Worm (Caenorhabditis elegans) whole organism, young adult: Measurements from ENCODE around the gene crm-1.

ENCODE experiments used
- B0019.2 ChIP-seq: fragments of 200-800 bp; sonication (Bioruptor generic); conservative IDR thresholded peaks from 2 replicates; pipeline ENCODE4 v1.3.6; 2022; ENCODE audit warnings: missing genetic modification reagents, missing genetic modification characterization, missing compliant biosample characterization
- B0336.3 ChIP-seq: fragments of 200-800 bp; sonication (Bioruptor generic); IDR thresholded peaks from 2 replicates; pipeline ENCODE4 v1.3.6; 2022; ENCODE audit warnings: missing genetic modification characterization, missing compliant biosample characterization
- C06A6.2 ChIP-seq: fragments of 200-800 bp; sonication (Bioruptor generic); conservative IDR thresholded peaks from 2 replicates; pipeline ENCODE4 v1.3.6; 2022; ENCODE audit warnings: missing genetic modification characterization, missing compliant biosample characterization
- C17E4.6 ChIP-seq: fragments of 200-800 bp; sonication (Bioruptor generic); IDR thresholded peaks from 2 replicates; pipeline ENCODE4 v1.3.6; 2022; ENCODE audit warnings: missing genetic modification reagents, missing genetic modification characterization, missing compliant biosample characterization
- D2030.7 ChIP-seq: fragments of 200-800 bp; sonication (Bioruptor generic); IDR thresholded peaks from 2 replicates; pipeline ENCODE4 v1.3.6; 2022; ENCODE audit warnings: missing genetic modification reagents, missing genetic modification characterization, missing compliant biosample characterization
- F23B12.7 ChIP-seq: sonication (generic microtip); optimal IDR thresholded peaks from 2 replicates; lab custom pipeline; 2017; ENCODE audit warnings: missing genetic modification characterization, mild to moderate bottlenecking, missing compliant biosample characterization, antibody characterized with exemption, moderate library complexity; ENCODE audit not compliant: insufficient read depth
- F37B4.10 ChIP-seq: fragments of 200-800 bp; sonication (Bioruptor generic); IDR thresholded peaks from 2 replicates; pipeline ENCODE4 v1.3.6; 2022; ENCODE audit warnings: missing genetic modification characterization, missing compliant biosample characterization
- F39B2.1 ChIP-seq: fragments of 200-800 bp; sonication (Bioruptor generic); IDR thresholded peaks from 2 replicates; pipeline ENCODE4 v1.3.6; 2022; ENCODE audit warnings: missing genetic modification reagents, missing genetic modification characterization, missing compliant biosample characterization
- F55B11.4 ChIP-seq: sonication (generic microtip); optimal IDR thresholded peaks from 2 replicates; lab custom pipeline; 2016; ENCODE audit warnings: missing compliant biosample characterization, missing genetic modification characterization, borderline replicate concordance; ENCODE audit not compliant: insufficient read depth
- F57C9.4 ChIP-seq: sonication (generic microtip); optimal IDR thresholded peaks from 2 replicates; lab custom pipeline; 2017; ENCODE audit warnings: mild to moderate bottlenecking, missing genetic modification characterization, missing compliant biosample characterization
- K12H6.12 ChIP-seq: fragments of 200-800 bp; sonication (Bioruptor generic); optimal IDR thresholded peaks from 2 replicates; lab custom pipeline; 2018; ENCODE audit warnings: mild to moderate bottlenecking, missing genetic modification characterization, missing compliant biosample characterization
- Y56A3A.18 ChIP-seq: fragments of 200-800 bp; sonication (Bioruptor generic); IDR thresholded peaks from 2 replicates; pipeline ENCODE4 v1.3.6; 2022; ENCODE audit warnings: missing genetic modification reagents, missing genetic modification characterization, missing compliant biosample characterization
- athp-1 ChIP-seq: sonication (generic microtip); optimal IDR thresholded peaks from 2 replicates; lab custom pipeline; 2017; ENCODE audit warnings: mild to moderate bottlenecking, missing genetic modification characterization, missing compliant biosample characterization
- attf-3 ChIP-seq: fragments of 200-800 bp; sonication (Bioruptor generic); conservative IDR thresholded peaks from 2 replicates; pipeline ENCODE4 v1.3.6; 2022; ENCODE audit warnings: missing genetic modification reagents, missing genetic modification characterization, missing compliant biosample characterization
- bed-1 ChIP-seq: fragments of 200-800 bp; sonication (Bioruptor generic); IDR thresholded peaks from 2 replicates; pipeline ENCODE4 v1.3.6; 2022; ENCODE audit warnings: missing genetic modification reagents, missing genetic modification characterization, missing compliant biosample characterization
- bed-2 ChIP-seq: fragments of 200-800 bp; sonication (Bioruptor generic); IDR thresholded peaks from 2 replicates; pipeline ENCODE4 v1.3.6; 2022; ENCODE audit warnings: missing genetic modification reagents, missing genetic modification characterization, missing compliant biosample characterization
- ccch-3 ChIP-seq: fragments of 200-800 bp; sonication (Bioruptor generic); optimal IDR thresholded peaks from 2 replicates; lab custom pipeline; 2018; ENCODE audit warnings: mild to moderate bottlenecking, missing genetic modification characterization, missing compliant biosample characterization
- ceh-40 ChIP-seq: fragments of 200-800 bp; sonication (Bioruptor generic); IDR thresholded peaks from 2 replicates; pipeline ENCODE4 v1.3.6; 2022; ENCODE audit warnings: missing genetic modification characterization, missing compliant biosample characterization
- chd-7 ChIP-seq: sonication (generic microtip); optimal IDR thresholded peaks from 2 replicates; lab custom pipeline; 2016; ENCODE audit warnings: mild to moderate bottlenecking, missing genetic modification characterization, moderate library complexity, missing compliant biosample characterization
- dox-1 ChIP-seq: fragments of 200-800 bp; sonication (Bioruptor generic); IDR thresholded peaks from 2 replicates; pipeline ENCODE4 v1.3.6; 2022; ENCODE audit warnings: missing genetic modification reagents, missing genetic modification characterization, missing compliant biosample characterization
- efl-1 ChIP-seq: fragments of 150-350 bp; optimal IDR thresholded peaks from 2 replicates; lab custom pipeline; 2014; ENCODE audit warnings: missing biosample characterization, missing genetic modification reagents, missing genetic modification characterization
- egl-18 ChIP-seq: fragments of 200-800 bp; sonication (Bioruptor generic); IDR thresholded peaks from 2 replicates; pipeline ENCODE4 v1.3.6; 2022; ENCODE audit warnings: missing genetic modification reagents, missing genetic modification characterization, missing compliant biosample characterization
- ekl-4 ChIP-seq: fragments of 200-800 bp; sonication (Bioruptor generic); IDR thresholded peaks from 2 replicates; pipeline ENCODE4 v1.3.6; 2022; ENCODE audit warnings: missing genetic modification reagents, missing genetic modification characterization, missing compliant biosample characterization
- him-1 ChIP-seq: sonication (generic microtip); optimal IDR thresholded peaks from 2 replicates; lab custom pipeline; 2016; ENCODE audit warnings: missing genotype, missing genetic modification reagents, missing genetic modification characterization, missing compliant biosample characterization
- hlh-12 ChIP-seq: sonication (generic microtip); optimal IDR thresholded peaks from 2 replicates; lab custom pipeline; 2016; ENCODE audit warnings: missing genetic modification characterization, missing compliant biosample characterization
- hlh-26 ChIP-seq: fragments of 200-800 bp; sonication (Bioruptor generic); conservative IDR thresholded peaks from 2 replicates; pipeline ENCODE4 v1.3.6; 2022; ENCODE audit warnings: missing genetic modification reagents, missing genetic modification characterization, missing compliant biosample characterization
- hmg-20 ChIP-seq: fragments of 200-800 bp; sonication (Bioruptor generic); IDR thresholded peaks from 2 replicates; pipeline ENCODE4 v1.3.6; 2022; ENCODE audit warnings: missing genetic modification reagents, missing genetic modification characterization, missing compliant biosample characterization
- hsf-1 ChIP-seq: fragments of 200-800 bp; sonication (Bioruptor generic); IDR thresholded peaks from 2 replicates; pipeline ENCODE4 v1.3.6; 2022; ENCODE audit warnings: missing genetic modification reagents, missing genetic modification characterization, missing compliant biosample characterization
- lag-1 ChIP-seq: fragments of 200-800 bp; sonication (Bioruptor generic); IDR thresholded peaks from 2 replicates; pipeline ENCODE4 v1.3.6; 2022; ENCODE audit warnings: missing genetic modification reagents, missing genetic modification characterization, missing compliant biosample characterization
- let-526 ChIP-seq: fragments of 200-800 bp; sonication (Bioruptor generic); IDR thresholded peaks from 2 replicates; pipeline ENCODE4 v1.3.6; 2022; ENCODE audit warnings: missing genetic modification reagents, missing genetic modification characterization, missing compliant biosample characterization
- lin-54 ChIP-seq: fragments of 200-800 bp; sonication (Bioruptor generic); optimal IDR thresholded peaks from 2 replicates; lab custom pipeline; 2018; ENCODE audit warnings: mild to moderate bottlenecking, missing genetic modification characterization, missing compliant biosample characterization
- madf-6 ChIP-seq: fragments of 200-800 bp; sonication (Bioruptor generic); IDR thresholded peaks from 2 replicates; pipeline ENCODE4 v1.3.6; 2022; ENCODE audit warnings: missing genetic modification reagents, missing genetic modification characterization, missing compliant biosample characterization
- mes-4 ChIP-seq: sonication (generic microtip); optimal IDR thresholded peaks from 2 replicates; lab custom pipeline; 2016; ENCODE audit warnings: missing genotype, missing genetic modification characterization, missing compliant biosample characterization
- nhr-120 ChIP-seq: fragments of 200-800 bp; sonication (Bioruptor generic); IDR thresholded peaks from 2 replicates; pipeline ENCODE4 v1.3.6; 2022; ENCODE audit warnings: missing genetic modification characterization, missing compliant biosample characterization
- rpc-1 ChIP-seq, 2 experiments: fragments of 150-350 bp in 1 of 2; sonication (generic microtip) in 1 of 2; optimal IDR thresholded peaks; 2 replicates each; lab custom pipeline; 2014 to 2018; ENCODE audit warnings: missing biosample characterization in 1 of 2, missing genetic modification characterization in 1 of 2, missing genetic modification reagents in 1 of 2, missing genotype in 1 of 2
- sdz-38 ChIP-seq: sonication (generic microtip); optimal IDR thresholded peaks from 2 replicates; lab custom pipeline; 2016; ENCODE audit warnings: missing genotype, missing genetic modification characterization, missing compliant biosample characterization
- sea-2 ChIP-seq: fragments of 200-800 bp; sonication (Bioruptor generic); IDR thresholded peaks from 2 replicates; pipeline ENCODE4 v1.3.6; 2022; ENCODE audit warnings: missing genetic modification characterization, missing compliant biosample characterization
- snpc-3.4 ChIP-seq: sonication (generic microtip); optimal IDR thresholded peaks from 2 replicates; lab custom pipeline; 2017; ENCODE audit warnings: missing genetic modification characterization, mild to moderate bottlenecking, missing compliant biosample characterization, antibody characterized with exemption, moderate library complexity, missing genotype, missing genetic modification reagents
- somi-1 ChIP-seq: fragments of 200-800 bp; sonication (Bioruptor generic); optimal IDR thresholded peaks from 2 replicates; lab custom pipeline; 2018; ENCODE audit warnings: mild to moderate bottlenecking, missing genetic modification characterization, missing compliant biosample characterization
- tbx-9 ChIP-seq: sonication (generic microtip); optimal IDR thresholded peaks from 2 replicates; lab custom pipeline; 2016; ENCODE audit warnings: borderline replicate concordance, missing genetic modification characterization, inconsistent platforms, missing compliant biosample characterization
- tlf-1 ChIP-seq: fragments of 200-800 bp; sonication (Bioruptor generic); optimal IDR thresholded peaks from 2 replicates; lab custom pipeline; 2018; ENCODE audit warnings: mild to moderate bottlenecking, missing genetic modification characterization, missing compliant biosample characterization
- xnd-1 ChIP-seq: sonication (generic microtip); optimal IDR thresholded peaks from 2 replicates; lab custom pipeline; 2016; ENCODE audit warnings: missing genotype, missing genetic modification reagents, missing genetic modification characterization, missing compliant biosample characterization
- zfh-2 ChIP-seq: fragments of 200-800 bp; sonication (Bioruptor generic); conservative IDR thresholded peaks from 2 replicates; pipeline ENCODE4 v1.3.6; 2022; ENCODE audit warnings: missing genetic modification reagents, missing genetic modification characterization, missing compliant biosample characterization
- ztf-26 ChIP-seq: sonication (generic microtip); optimal IDR thresholded peaks from 2 replicates; lab custom pipeline; 2017; ENCODE audit warnings: missing genetic modification characterization, missing compliant biosample characterization

The crm-1 gene

DNA sequence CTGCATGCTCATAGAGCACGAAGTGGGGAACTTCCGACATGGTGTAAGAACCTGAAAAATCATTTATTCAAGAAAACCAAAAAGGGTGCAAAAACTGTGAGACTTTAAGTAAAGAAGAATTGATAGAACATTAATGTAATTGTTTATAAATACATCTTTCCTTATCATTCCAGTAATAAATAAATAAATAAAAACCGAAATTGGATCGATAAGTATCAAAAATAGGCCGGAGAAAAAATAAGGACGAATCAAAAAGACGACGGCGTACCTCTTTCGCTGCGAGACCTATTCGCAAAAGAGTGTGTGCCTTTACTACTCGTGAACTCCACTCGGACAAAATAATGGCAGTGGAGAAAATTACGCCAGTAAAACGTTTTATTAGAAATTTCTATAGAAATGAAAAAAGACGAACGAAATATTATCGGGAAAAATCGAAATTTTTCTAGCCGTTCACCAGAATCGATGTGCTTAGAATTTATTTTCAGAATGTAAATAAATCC lies 21.1 kb upstream of the crm-1 start, which contains the start of gene nol-56 (continued):
- TF ChIP-seq tbx-9 (tag; lab: Kevin White, UChicago) (no peak), egl-18 (GFP tag; lab: Robert Waterston, UW) (no peak), hsf-1 (GFP tag; lab: Robert Waterston, UW) (no peak), F23B12.7 (tag; lab: Kevin White, UChicago) (no peak), sea-2 (GFP tag; lab: Robert Waterston, UW) (no peak), snpc-3.4 (tag; lab: Kevin White, UChicago) (no peak), C17E4.6 (no peak), nhr-120 (GFP tag; lab: Robert Waterston, UW) (no peak), K12H6.12 (tag; lab: Kevin White, UChicago) (peak; percentile 24), let-526 (GFP tag; lab: Robert Waterston, UW) (0 out of 2 replicates have a peak, but pooled peaks have one; percentile 25), hlh-12 (tag; lab: Kevin White, UChicago) (no peak)

DNA sequence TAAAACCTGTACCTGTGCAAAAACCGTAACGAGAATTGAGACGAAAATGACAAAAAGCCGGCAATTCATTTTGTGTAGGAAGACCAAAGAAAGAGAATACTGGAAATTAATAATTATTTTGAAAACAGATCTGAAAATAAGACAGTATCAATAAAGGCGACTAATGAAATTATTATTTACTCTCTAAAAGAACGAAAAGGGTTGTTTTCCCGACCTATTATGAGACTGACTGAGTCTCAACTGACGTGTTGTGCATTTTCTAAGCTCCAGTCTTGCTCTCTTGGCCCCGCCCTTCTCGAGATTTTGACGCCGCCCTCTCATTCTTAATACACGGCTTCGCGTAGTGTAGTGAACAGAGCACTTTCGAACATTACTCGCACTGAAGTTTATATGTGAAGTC lies 18.1 kb upstream of the crm-1 start, which contains the start of gene K07C5.9:
Gene K07C5.9, minus strand, starts transcription at position 101 of the 400 bp plus-strand sequence.
- TF ChIP-seq ekl-4 (GFP tag; lab: Robert Waterston, UW) = 0 out of 2 replicates have a peak, but pooled peaks have one; percentile 26
- no peak for TF ChIP-seq F57C9.4 (tag; lab: Kevin White, UChicago)
- TF ChIP-seq mes-4 = no peak
- TF ChIP-seq ceh-40 (GFP tag; lab: Robert Waterston, UW) = no peak
- TF ChIP-seq rpc-1 (optimal IDR thresholded peaks at IDR 0.05; lab: Kevin White, UChicago) = no peak
- TF ChIP-seq rpc-1 (tag; optimal IDR thresholded peaks at IDR 0.05; lab: Kevin White, UChicago) = no peak
- TF ChIP-seq xnd-1 (tag; lab: Kevin White, UChicago) = no peak
- TF ChIP-seq bed-2 (GFP tag; lab: Robert Waterston, UW) = no peak
- no peak for TF ChIP-seq efl-1 (GFP tag; lab: Kevin White, UChicago)
- TF ChIP-seq zfh-2 (GFP tag; lab: Robert Waterston, UW) = no peak
- TF ChIP-seq dox-1 (GFP tag; lab: Robert Waterston, UW) = no peak
- TF ChIP-seq lin-54 (GFP tag; lab: Kevin White, UChicago) = no peak
- TF ChIP-seq F55B11.4 (tag; lab: Kevin White, UChicago) = no peak
- TF ChIP-seq snpc-3.4 (tag; lab: Kevin White, UChicago) = peak; percentile 6
- 0 out of 2 replicates have a peak, but pooled peaks have one; percentile 43 for TF ChIP-seq madf-6 (GFP tag; lab: Robert Waterston, UW)
- no peak for TF ChIP-seq F37B4.10 (GFP tag; lab: Robert Waterston, UW)
- no peak for TF ChIP-seq Y56A3A.18 (GFP tag; lab: Robert Waterston, UW)
- TF ChIP-seq somi-1 (GFP tag; lab: Kevin White, UChicago) = no peak
- no peak for TF ChIP-seq F39B2.1 (GFP tag; lab: Robert Waterston, UW)
- TF ChIP-seq lag-1 (GFP tag; lab: Robert Waterston, UW) = no peak
- no peak for TF ChIP-seq B0019.2 (GFP tag; lab: Robert Waterston, UW)
- no peak for TF ChIP-seq hmg-20 (GFP tag; lab: Robert Waterston, UW)
- TF ChIP-seq F23B12.7 (tag; lab: Kevin White, UChicago) = no peak
- no peak for TF ChIP-seq C06A6.2 (GFP tag; lab: Robert Waterston, UW)

DNA sequence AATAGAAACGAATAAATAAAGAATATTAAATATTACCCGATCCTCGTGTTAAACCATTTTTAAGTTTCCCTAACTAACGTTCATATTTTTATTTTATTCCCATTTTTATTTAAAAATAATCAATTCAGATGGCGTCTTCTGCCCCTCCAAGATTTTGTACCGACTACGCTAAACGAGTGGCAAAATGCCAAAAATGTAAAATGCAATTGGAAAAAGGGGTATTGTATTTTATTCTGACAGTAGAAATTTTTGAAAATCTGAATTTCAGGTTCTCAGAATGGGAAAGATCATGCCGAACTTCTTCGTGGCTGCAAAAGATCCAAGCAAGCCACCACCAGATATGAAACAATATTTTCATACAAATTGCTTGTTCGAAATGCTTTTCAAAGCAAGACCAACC lies 11.0 kb upstream of the crm-1 start, which contains the start of gene K07C5.3:
Gene K07C5.3, plus strand, starts transcription at position 129 of the 400 bp plus-strand sequence.
- TF ChIP-seq tlf-1 (GFP tag; lab: Kevin White, UChicago) (no peak), bed-1 (GFP tag; lab: Robert Waterston, UW) (no peak), D2030.7 (GFP tag; lab: Robert Waterston, UW) (peak; percentile 15; the same call in 1 of the 2 replicates), sdz-38 (no peak), chd-7 (tag; lab: Kevin White, UChicago) (peak; percentile 38), ztf-26 (no peak), dox-1 (GFP tag; lab: Robert Waterston, UW) (no peak), ccch-3 (GFP tag; lab: Kevin White, UChicago) (no peak), tbx-9 (tag; lab: Kevin White, UChicago) (no peak), B0336.3 (GFP tag; lab: Robert Waterston, UW) (0 out of 2 replicates have a peak, but pooled peaks have one; percentile 11), athp-1 (tag; lab: Kevin White, UChicago) (peak; percentile 74), ekl-4 (GFP tag; lab: Robert Waterston, UW) (0 out of 2 replicates have a peak, but pooled peaks have one; percentile 59), hmg-20 (GFP tag; lab: Robert Waterston, UW) (no peak), attf-3 (GFP tag; lab: Robert Waterston, UW) (no peak), lin-54 (GFP tag; lab: Kevin White, UChicago) (peak; percentile 2), hlh-26 (no peak), F55B11.4 (tag; lab: Kevin White, UChicago) (no peak), hsf-1 (GFP tag; lab: Robert Waterston, UW) (peak; percentile 63), him-1 (tag; lab: Kevin White, UChicago) (no peak)
